Worm (Caenorhabditis elegans) whole organism, L2 larva: ENCODE results near the gene cnc-9.
A peak's percentile ranks its signal among the peaks of the same experiment; 100 is the strongest.

Source experiments
- F13H6.1 ChIP-seq: sonication (generic microtip); optimal IDR thresholded peaks from 2 replicates; lab custom pipeline; 2016; ENCODE audit warnings: missing genetic modification characterization, missing compliant biosample characterization
- R02D3.7 ChIP-seq: fragments of 150-350 bp; optimal IDR thresholded peaks from 2 replicates; lab custom pipeline; 2014; ENCODE audit warnings: missing biosample characterization, missing genetic modification characterization
- alr-1 ChIP-seq: fragments of 150-350 bp; optimal IDR thresholded peaks from 2 replicates; lab custom pipeline; 2014; ENCODE audit warnings: missing biosample characterization, missing genetic modification characterization
- ama-1 ChIP-seq: fragments of 150-350 bp; optimal IDR thresholded peaks from 2 replicates; lab custom pipeline; 2018; ENCODE audit warnings: inconsistent platforms
- ceh-16 ChIP-seq: fragments of 150-350 bp; optimal IDR thresholded peaks from 2 replicates; lab custom pipeline; 2014; ENCODE audit warnings: missing biosample characterization, missing genetic modification characterization
- crh-2 ChIP-seq: sonication (generic microtip); optimal IDR thresholded peaks from 2 replicates; lab custom pipeline; 2017; ENCODE audit warnings: missing biosample characterization, missing genetic modification characterization
- dmd-4 ChIP-seq: sonication (generic microtip); optimal IDR thresholded peaks from 2 replicates; lab custom pipeline; 2017; ENCODE audit warnings: missing biosample characterization, missing genetic modification characterization
- elt-3 ChIP-seq: sonication (generic microtip); optimal IDR thresholded peaks from 2 replicates; lab custom pipeline; 2017; ENCODE audit warnings: missing biosample characterization, missing genetic modification characterization
- fos-1 ChIP-seq: fragments of 150-350 bp; optimal IDR thresholded peaks from 2 replicates; lab custom pipeline; 2014; ENCODE audit warnings: missing biosample characterization, missing genetic modification characterization
- gmeb-1 ChIP-seq: fragments of 150-350 bp; optimal IDR thresholded peaks from 2 replicates; lab custom pipeline; 2014; ENCODE audit warnings: missing biosample characterization, missing genetic modification characterization
- lin-11 ChIP-seq: fragments of 150-350 bp; sonication (generic microtip); optimal IDR thresholded peaks from 2 replicates; lab custom pipeline; 2014; ENCODE audit warnings: missing biosample characterization, missing genetic modification characterization, inconsistent platforms, mixed read lengths
- lin-13 ChIP-seq: fragments of 150-350 bp; optimal IDR thresholded peaks from 2 replicates; lab custom pipeline; 2014; ENCODE audit warnings: missing biosample characterization, missing genetic modification reagents, missing genetic modification characterization
- lin-39 ChIP-seq: fragments of 150-350 bp; optimal IDR thresholded peaks from 2 replicates; lab custom pipeline; 2014; ENCODE audit warnings: missing biosample characterization, missing genetic modification reagents, missing genetic modification characterization
- lsy-2 ChIP-seq, 2 experiments: fragments of 150-350 bp in 1 of 2; sonication (generic microtip) in 1 of 2; optimal IDR thresholded peaks; 2 replicates each; lab custom pipeline; 2014 to 2017; ENCODE audit warnings: missing biosample characterization in 2 of 2, missing genetic modification characterization in 2 of 2
- mdl-1 ChIP-seq, 2 experiments: fragments of 150-350 bp in 1 of 2; sonication (generic microtip) in 1 of 2; optimal IDR thresholded peaks; 2 replicates each; lab custom pipeline; 2017; ENCODE audit warnings: missing biosample characterization in 2 of 2, missing genetic modification characterization in 2 of 2
- nhr-10 ChIP-seq: sonication (generic microtip); optimal IDR thresholded peaks from 2 replicates; lab custom pipeline; 2017; ENCODE audit warnings: missing biosample characterization, missing genetic modification characterization
- nhr-11 ChIP-seq: fragments of 150-350 bp; optimal IDR thresholded peaks from 2 replicates; lab custom pipeline; 2014; ENCODE audit warnings: missing biosample characterization, missing genetic modification characterization
- nhr-12 ChIP-seq: fragments of 150-350 bp; optimal IDR thresholded peaks from 2 replicates; lab custom pipeline; 2014; ENCODE audit warnings: missing biosample characterization, missing genetic modification characterization
- nhr-129 ChIP-seq: fragments of 150-350 bp; optimal IDR thresholded peaks from 2 replicates; lab custom pipeline; 2014; ENCODE audit warnings: missing biosample characterization, missing genetic modification characterization
- nhr-237 ChIP-seq: fragments of 150-350 bp; optimal IDR thresholded peaks from 2 replicates; lab custom pipeline; 2014; ENCODE audit warnings: missing biosample characterization, missing genetic modification characterization
- nhr-25 ChIP-seq: fragments of 150-350 bp; sonication (generic microtip); optimal IDR thresholded peaks from 3 replicates; lab custom pipeline; 2014; ENCODE audit warnings: missing biosample characterization, missing genetic modification characterization
- nhr-77 ChIP-seq: fragments of 150-350 bp; optimal IDR thresholded peaks from 2 replicates; lab custom pipeline; 2014; ENCODE audit warnings: missing biosample characterization, missing genetic modification characterization
- peb-1 ChIP-seq: fragments of 150-350 bp; optimal IDR thresholded peaks from 2 replicates; lab custom pipeline; 2014; ENCODE audit warnings: missing biosample characterization, missing genetic modification characterization
- skn-1 ChIP-seq: sonication (generic microtip); optimal IDR thresholded peaks from 2 replicates; lab custom pipeline; 2017; ENCODE audit warnings: missing biosample characterization, missing genetic modification characterization
- sma-9 ChIP-seq, 2 experiments: fragments of 150-350 bp in 1 of 2; sonication (generic microtip) in 1 of 2; optimal IDR thresholded peaks; 2 replicates each; lab custom pipeline; 2014 to 2016; ENCODE audit warnings: missing genetic modification characterization in 2 of 2, mild to moderate bottlenecking in 1 of 2, missing biosample characterization in 1 of 2, missing compliant biosample characterization in 1 of 2, missing genetic modification reagents in 1 of 2, moderate library complexity in 1 of 2
- snpc-4 ChIP-seq: fragments of 150-350 bp; optimal IDR thresholded peaks from 2 replicates; lab custom pipeline; 2014; ENCODE audit warnings: missing biosample characterization, missing genetic modification characterization
- unc-39 ChIP-seq: fragments of 150-350 bp; optimal IDR thresholded peaks from 2 replicates; lab custom pipeline; 2014; ENCODE audit warnings: missing biosample characterization, missing genetic modification characterization
- unc-62 ChIP-seq: fragments of 150-350 bp; optimal IDR thresholded peaks from 2 replicates; lab custom pipeline; 2014; ENCODE audit warnings: missing biosample characterization, missing genetic modification reagents, missing genetic modification characterization
- ztf-1 ChIP-seq: fragments of 200-800 bp; sonication (Bioruptor generic); conservative IDR thresholded peaks from 2 replicates; pipeline ENCODE4 v1.3.6; 2022; ENCODE audit warnings: missing genetic modification characterization, missing compliant biosample characterization
- ztf-11 ChIP-seq: sonication (generic microtip); optimal IDR thresholded peaks from 2 replicates; lab custom pipeline; 2017; ENCODE audit warnings: missing biosample characterization, missing genetic modification characterization
- ztf-4 ChIP-seq: fragments of 150-350 bp; optimal IDR thresholded peaks from 2 replicates; lab custom pipeline; 2014; ENCODE audit warnings: missing biosample characterization, missing genetic modification characterization

The cnc-9 gene

DNA sequence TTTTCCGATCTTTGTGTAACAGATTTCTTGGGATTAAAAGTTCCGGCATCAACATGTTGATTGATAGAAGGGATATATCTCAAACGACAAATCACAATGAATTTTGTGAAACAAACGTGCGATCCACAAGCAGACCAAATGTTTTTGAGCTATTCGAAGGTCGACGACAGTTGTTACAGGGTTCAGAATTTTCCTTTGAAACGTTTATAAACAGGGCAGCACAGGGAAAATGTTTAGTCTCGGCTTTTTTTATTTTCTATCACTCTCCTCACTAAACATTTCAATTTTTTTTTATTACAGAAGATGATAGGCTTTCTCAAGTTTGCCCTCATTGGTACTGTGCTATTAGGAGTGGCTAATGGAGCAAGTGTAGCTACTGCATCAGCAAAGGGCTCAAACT lies 35.0 kb downstream of the cnc-9 start, which contains the start of gene exc-13:
exc-13 (plus strand) TSS at position 301 of the 400 bp plus-strand sequence.
- TF ChIP-seq nhr-129 (tag; lab: Kevin White, UChicago) (no peak), F13H6.1 (no peak), ceh-16 (tag; lab: Kevin White, UChicago) (no peak), unc-39 (tag; lab: Kevin White, UChicago) (no peak), nhr-12 (tag; lab: Kevin White, UChicago) (no peak), snpc-4 (tag; lab: Kevin White, UChicago) (no peak), peb-1 (tag; lab: Kevin White, UChicago) (no peak), dmd-4 (no peak), lin-11 (tag; lab: Kevin White, UChicago) (no peak), unc-62 (GFP tag; lab: Kevin White, UChicago) (no peak)

DNA sequence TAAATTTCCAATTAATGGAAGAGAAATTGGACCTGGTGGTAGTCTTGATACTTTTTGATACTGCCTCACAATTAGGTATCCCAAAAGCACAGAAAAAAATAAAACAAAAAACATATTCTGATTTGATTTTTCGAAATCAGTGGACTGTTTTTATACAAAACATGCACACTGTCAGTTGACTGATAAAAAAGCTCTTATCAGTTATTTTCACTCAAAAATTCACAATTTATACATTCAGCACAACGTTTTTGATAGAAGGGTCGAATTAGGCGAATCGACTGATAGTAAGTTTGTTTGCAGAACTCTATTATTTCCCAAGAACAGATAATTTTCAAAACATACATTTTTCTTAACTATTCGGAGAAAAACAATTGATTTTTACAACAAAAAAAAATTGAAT lies 35.9 kb downstream of the cnc-9 start, which contains the start of gene cyp-35A2:
cyp-35A2 (minus strand) TSS at position 124 of the 400 bp plus-strand sequence.
- no peak for TF ChIP-seq ama-1 (lab: Kevin White, UChicago)
- TF ChIP-seq F13H6.1: no peak
- peak; percentile 67 for TF ChIP-seq fos-1 (tag; lab: Kevin White, UChicago)
- no peak for TF ChIP-seq alr-1 (tag; lab: Kevin White, UChicago)
- no peak for TF ChIP-seq unc-62 (GFP tag; lab: Kevin White, UChicago)
- no peak for TF ChIP-seq snpc-4 (tag; lab: Kevin White, UChicago)
- TF ChIP-seq ztf-11 (tag; lab: Kevin White, UChicago): no peak
- peak; percentile 27 for TF ChIP-seq gmeb-1 (tag; lab: Kevin White, UChicago)

ce11 chrV:7361673-7362072 lies 38.3 kb downstream of the cnc-9 start, which contains the start of gene cyp-35A1:
cyp-35A1 (minus strand) TSS chrV:7361773.
- TF ChIP-seq nhr-10 (tag; lab: Kevin White, UChicago) (no peak), alr-1 (tag; lab: Kevin White, UChicago) (no peak), sma-9 (GFP tag; optimal IDR thresholded peaks at IDR 0.05; lab: Kevin White, UChicago) (no peak), sma-9 (tag; optimal IDR thresholded peaks at IDR 0.05; lab: Kevin White, UChicago) (no peak), nhr-25 (tag; lab: Kevin White, UChicago) (no peak), mdl-1 (tag; optimal IDR thresholded peaks at IDR 0.05; lab: Kevin White, UChicago) (no peak)

ce11 chrV:7357132-7357531 lies 42.9 kb downstream of the cnc-9 start, which contains the start of gene C03G6.6:
C03G6.6 (plus strand) TSS chrV:7357432.
- TF ChIP-seq elt-3 (tag; lab: Kevin White, UChicago) (no peak), ztf-1 (GFP tag; lab: Robert Waterston, UW) (no peak), lin-39 (tag; lab: Kevin White, UChicago) (no peak)

DNA sequence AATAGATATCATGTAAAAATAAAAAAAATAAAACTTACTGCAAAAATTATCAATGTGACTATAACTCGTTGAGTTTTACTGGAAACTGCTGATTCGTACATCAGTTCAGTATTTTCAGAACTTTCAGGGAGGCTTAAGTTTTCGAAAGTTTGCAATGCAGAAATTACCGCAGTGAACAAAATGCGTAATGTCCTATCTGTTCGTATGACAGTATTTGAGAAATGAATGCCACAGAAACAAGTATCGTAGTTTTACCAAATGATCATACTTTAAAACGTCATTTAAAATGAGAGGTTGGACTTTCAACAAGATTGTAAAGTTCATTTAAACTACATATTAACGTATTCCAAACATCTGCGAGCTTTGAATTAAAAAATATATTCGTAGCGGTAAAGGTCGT lies 43.3 kb downstream of the cnc-9 start, which contains the start of gene C03G6.21:
C03G6.21 (minus strand) TSS at position 101 of the 400 bp plus-strand sequence.
- TF ChIP-seq nhr-77 (tag; lab: Kevin White, UChicago): no peak
- no peak for TF ChIP-seq F13H6.1
- no peak for TF ChIP-seq nhr-12 (tag; lab: Kevin White, UChicago)
- TF ChIP-seq fos-1 (tag; lab: Kevin White, UChicago): no peak
- TF ChIP-seq ceh-16 (tag; lab: Kevin White, UChicago): no peak
- no peak for TF ChIP-seq gmeb-1 (tag; lab: Kevin White, UChicago)
- no peak for TF ChIP-seq nhr-129 (tag; lab: Kevin White, UChicago)
- no peak for TF ChIP-seq ama-1 (lab: Kevin White, UChicago)

- TF ChIP-seq unc-39 (tag; lab: Kevin White, UChicago) (no peak), lin-13 (GFP tag; lab: Kevin White, UChicago) (no peak), alr-1 (tag; lab: Kevin White, UChicago) (no peak)
- TF ChIP-seq, all 48 proteins: peak for 0
Observed at ce11 chrV:7355464-7355863, 44.5 kb downstream of the cnc-9 start, which contains the start of gene tag-293. tag-293 (minus strand) TSS chrV:7355564.

ce11 chrV:7353602-7354001 lies 46.4 kb downstream of the cnc-9 start:
- no peak for TF ChIP-seq peb-1 (tag; lab: Kevin White, UChicago)
- TF ChIP-seq nhr-25 (tag; lab: Kevin White, UChicago): no peak
- no peak for TF ChIP-seq lsy-2 (tag; optimal IDR thresholded peaks at IDR 0.05; lab: Kevin White, UChicago)
- TF ChIP-seq crh-2 (tag; lab: Kevin White, UChicago): no peak
- TF ChIP-seq R02D3.7: no peak
- TF ChIP-seq nhr-237 (tag; lab: Kevin White, UChicago): no peak
- TF ChIP-seq dmd-4: no peak
- TF ChIP-seq skn-1 (tag; lab: Kevin White, UChicago): no peak
- no peak for TF ChIP-seq nhr-11
- no peak for TF ChIP-seq unc-62 (GFP tag; lab: Kevin White, UChicago)
- no peak for TF ChIP-seq ztf-4
- no peak for TF ChIP-seq snpc-4 (tag; lab: Kevin White, UChicago)
- no peak for TF ChIP-seq lin-39 (tag; lab: Kevin White, UChicago)
- no peak for TF ChIP-seq nhr-77 (tag; lab: Kevin White, UChicago)
